Fruit fly (Drosophila melanogaster): ENCODE measurements around the gene CG33095.

- no peak for TF ChIP-seq EcR (GFP tag; optimal IDR thresholded peaks at IDR 0.05)
- no peak for TF ChIP-seq usp (GFP tag; optimal IDR thresholded peaks at IDR 0.05)
- no peak for TF ChIP-seq psq (optimal IDR thresholded peaks at IDR 0.05)
- TF ChIP-seq CG8478 (optimal IDR thresholded peaks at IDR 0.05): no peak
These were observed 46.8 kb upstream of the CG33095 start for dm6 chr3R:25050649-25051048.
